Fruit fly (Drosophila melanogaster): Measurements from ENCODE around the gene Polr3G.

The Polr3G gene

dm6 chr3L:17379311-17379710 is 47.6 kb downstream of the Polr3G start, which contains the start of gene Cad74A:
Cad74A (minus strand) TSS chr3L:17379530.
- TF ChIP-seq Dll (optimal IDR thresholded peaks at IDR 0.05) (no peak), usp (GFP tag; optimal IDR thresholded peaks at IDR 0.05) (no peak), pan (optimal IDR thresholded peaks at IDR 0.05) (no peak), CG8478 (optimal IDR thresholded peaks at IDR 0.05) (no peak), psq (optimal IDR thresholded peaks at IDR 0.05) (no peak), EcR (GFP tag; optimal IDR thresholded peaks at IDR 0.05) (no peak)
